Worm (Caenorhabditis elegans) whole organism, midembryonic: Measurements from ENCODE around the gene Y67H2A.10.

ENCODE experiments used
- T22C8.4 ChIP-seq: fragments of 200-800 bp; sonication (Bioruptor generic); IDR thresholded peaks from 2 replicates; pipeline ENCODE4 v1.3.6; 2022; ENCODE audit warnings: missing genetic modification characterization, missing compliant biosample characterization
- cog-1 ChIP-seq: sonication (generic microtip); optimal IDR thresholded peaks from 2 replicates; lab custom pipeline; 2016; ENCODE audit warnings: missing genetic modification characterization, missing compliant biosample characterization
- flt-1 ChIP-seq: fragments of 200-800 bp; sonication (Bioruptor generic); IDR thresholded peaks from 2 replicates; pipeline ENCODE4 v1.3.6; 2022; ENCODE audit warnings: missing genetic modification characterization, missing compliant biosample characterization
- klf-2 ChIP-seq: fragments of 200-800 bp; sonication (Bioruptor generic); conservative IDR thresholded peaks from 2 replicates; pipeline ENCODE4 v1.3.6; 2022; ENCODE audit warnings: missing genetic modification reagents, missing genetic modification characterization, missing compliant biosample characterization
- med-1 ChIP-seq: sonication (generic microtip); optimal IDR thresholded peaks from 2 replicates; lab custom pipeline; 2017; ENCODE audit warnings: missing genetic modification characterization, mild to moderate bottlenecking, missing compliant biosample characterization, antibody characterized with exemption, missing genetic modification reagents; ENCODE audit not compliant: insufficient read depth
- ref-1 ChIP-seq: fragments of 200-800 bp; sonication (Bioruptor generic); conservative IDR thresholded peaks from 2 replicates; pipeline ENCODE4 v1.3.6; 2022; ENCODE audit warnings: missing genetic modification reagents, missing genetic modification characterization, missing compliant biosample characterization
- tab-1 ChIP-seq: fragments of 200-800 bp; sonication (Bioruptor generic); IDR thresholded peaks from 2 replicates; pipeline ENCODE4 v1.3.6; 2022; ENCODE audit warnings: missing genetic modification characterization, missing compliant biosample characterization
- ztf-23 ChIP-seq: fragments of 200-800 bp; sonication (Bioruptor generic); IDR thresholded peaks from 2 replicates; pipeline ENCODE4 v1.3.6; 2022; ENCODE audit warnings: missing genetic modification reagents, missing genetic modification characterization, missing compliant biosample characterization
- ztf-29 ChIP-seq: fragments of 200-800 bp; sonication (Bioruptor generic); IDR thresholded peaks from 2 replicates; pipeline ENCODE4 v1.3.6; 2022; ENCODE audit warnings: missing genetic modification reagents, missing genetic modification characterization, missing compliant biosample characterization

Gene Y67H2A.10

DNA sequence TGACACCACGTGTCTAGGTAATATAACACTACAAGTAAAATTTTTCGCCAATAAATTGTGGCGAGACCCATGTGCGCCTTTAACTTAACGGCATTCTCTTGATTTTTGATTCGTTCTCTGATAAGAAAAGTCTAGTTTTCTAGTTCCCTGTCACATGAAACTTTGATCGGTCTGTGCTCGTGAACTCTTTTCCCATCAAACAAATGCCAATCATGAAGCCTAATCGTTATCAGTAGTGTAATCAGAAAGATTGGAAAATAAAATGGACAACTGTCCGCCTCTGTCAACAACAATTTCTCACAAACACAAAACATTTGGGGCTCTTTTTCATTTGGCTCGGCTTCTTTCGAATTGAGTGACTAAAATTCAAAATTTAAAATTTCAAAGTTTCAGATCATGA lies 35.5 kb downstream of the Y67H2A.10 start, which contains the start of gene ttr-45:
Gene ttr-45, plus strand, starts transcription at position 385 of the 400 bp plus-strand sequence.
- TF ChIP-seq T22C8.4 (GFP tag; lab: Robert Waterston, UW) (no peak), ztf-29 (GFP tag; lab: Robert Waterston, UW) (no peak), klf-2 (GFP tag; lab: Robert Waterston, UW) (no peak), tab-1 (no peak), ztf-23 (no peak), med-1 (GFP tag; lab: Kevin White, UChicago) (no peak), flt-1 (GFP tag; lab: Robert Waterston, UW) (no peak), cog-1 (tag; lab: Kevin White, UChicago) (no peak), ref-1 (no peak)

DNA sequence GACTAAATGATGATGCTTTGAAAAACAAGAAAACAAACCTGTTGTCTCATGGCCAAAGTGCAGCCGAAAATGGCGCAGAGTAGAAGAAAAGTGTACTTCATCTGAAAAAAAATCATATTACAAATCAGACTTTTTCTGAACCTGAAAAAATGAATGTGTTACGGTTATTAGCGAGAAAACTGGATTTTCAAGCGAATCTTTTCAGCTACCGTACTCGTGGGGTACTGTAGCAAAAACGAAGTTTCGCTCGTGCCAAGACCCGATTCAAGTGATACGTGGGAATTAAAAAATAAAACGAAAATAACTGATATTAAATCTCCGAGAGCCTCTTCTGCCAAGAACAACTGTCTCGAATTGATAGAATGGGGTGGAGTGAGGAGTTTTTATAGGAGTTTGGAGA lies 37.1 kb downstream of the Y67H2A.10 start, which contains the start of gene ttr-51:
Gene ttr-51, minus strand, starts transcription at position 101 of the 400 bp plus-strand sequence.
- no peak for TF ChIP-seq ref-1
- TF ChIP-seq flt-1 (GFP tag; lab: Robert Waterston, UW), result no peak
- TF ChIP-seq med-1 (GFP tag; lab: Kevin White, UChicago), result no peak
- TF ChIP-seq T22C8.4 (GFP tag; lab: Robert Waterston, UW), result no peak
- TF ChIP-seq ztf-23, result no peak
- no peak for TF ChIP-seq ztf-29 (GFP tag; lab: Robert Waterston, UW)
- no peak for TF ChIP-seq tab-1
- no peak for TF ChIP-seq klf-2 (GFP tag; lab: Robert Waterston, UW)
- TF ChIP-seq cog-1 (tag; lab: Kevin White, UChicago), result no peak

DNA sequence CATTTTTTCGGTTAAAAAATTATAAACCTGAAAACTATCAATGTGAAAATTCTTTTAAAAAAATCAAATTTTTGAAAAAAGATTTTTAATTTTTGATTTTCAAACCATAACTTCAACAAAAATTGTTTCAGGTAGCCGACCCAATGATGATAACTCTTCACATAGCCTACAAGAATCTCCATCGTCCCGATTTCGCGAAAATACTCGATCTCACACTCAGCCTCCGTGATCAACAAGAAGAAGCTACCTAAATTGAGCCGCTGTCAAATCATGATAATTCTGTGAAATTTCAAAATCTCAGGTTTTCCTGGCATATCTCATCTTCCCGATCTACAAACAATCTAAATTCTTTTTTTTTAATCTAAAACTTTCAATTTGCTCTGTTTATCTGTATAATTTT lies 39.1 kb downstream of the Y67H2A.10 start:
- TF ChIP-seq ref-1 (no peak), T22C8.4 (GFP tag; lab: Robert Waterston, UW) (no peak), tab-1 (no peak), med-1 (GFP tag; lab: Kevin White, UChicago) (no peak), klf-2 (GFP tag; lab: Robert Waterston, UW) (no peak), flt-1 (GFP tag; lab: Robert Waterston, UW) (no peak), ztf-23 (no peak), ztf-29 (GFP tag; lab: Robert Waterston, UW) (no peak)

DNA sequence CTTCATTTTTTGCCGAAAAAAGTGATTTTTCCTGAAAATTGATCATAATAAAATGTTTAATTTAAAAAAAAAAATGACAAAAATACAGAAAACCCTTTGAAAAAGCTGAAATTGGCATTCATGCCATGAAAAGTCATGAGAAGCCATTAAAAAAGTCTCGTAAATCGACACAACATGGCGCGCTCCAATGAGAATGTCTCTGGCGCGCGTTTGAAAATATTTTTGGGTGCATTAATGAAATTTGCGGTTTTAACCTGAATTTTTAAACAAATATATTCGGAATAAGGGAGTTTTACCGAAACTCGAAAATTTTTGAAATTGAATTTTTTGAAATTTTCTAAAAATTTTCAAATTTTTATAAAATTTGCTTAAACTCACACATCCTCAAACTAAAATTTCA lies 41.5 kb downstream of the Y67H2A.10 start:
- no peak for TF ChIP-seq flt-1 (GFP tag; lab: Robert Waterston, UW)
- no peak for TF ChIP-seq ref-1
- no peak for TF ChIP-seq tab-1
- no peak for TF ChIP-seq ztf-23
- no peak for TF ChIP-seq med-1 (GFP tag; lab: Kevin White, UChicago)
- no peak for TF ChIP-seq ztf-29 (GFP tag; lab: Robert Waterston, UW)
- no peak for TF ChIP-seq cog-1 (tag; lab: Kevin White, UChicago)

DNA sequence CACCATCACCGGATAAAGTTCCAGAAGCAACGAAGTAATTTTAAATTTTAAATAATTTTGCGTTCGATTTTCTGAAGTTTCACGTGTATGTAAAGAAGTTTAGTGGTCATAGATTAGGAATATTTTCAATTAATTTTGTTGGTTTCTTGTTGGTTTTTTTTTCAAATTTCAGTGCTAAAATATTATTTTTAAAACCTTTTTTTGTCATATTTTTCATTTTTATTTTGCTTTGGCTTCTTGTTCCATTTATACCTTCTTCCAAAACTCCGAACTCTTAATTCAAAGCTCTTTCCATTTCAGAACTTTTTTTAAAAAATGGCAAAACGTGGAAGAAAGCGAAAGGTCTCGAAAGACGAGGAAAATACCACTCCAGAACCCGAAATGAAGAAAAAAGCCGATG lies 42.3 kb downstream of the Y67H2A.10 start, which contains the start of gene JC8.7:
Gene JC8.7, plus strand, starts transcription at position 301 of the 400 bp plus-strand sequence.
- TF ChIP-seq cog-1 (tag; lab: Kevin White, UChicago), result no peak
- TF ChIP-seq flt-1 (GFP tag; lab: Robert Waterston, UW), result no peak
- TF ChIP-seq klf-2 (GFP tag; lab: Robert Waterston, UW), result no peak
- TF ChIP-seq ztf-29 (GFP tag; lab: Robert Waterston, UW), result no peak
- TF ChIP-seq ztf-23, result no peak
- no peak for TF ChIP-seq med-1 (GFP tag; lab: Kevin White, UChicago)
- no peak for TF ChIP-seq T22C8.4 (GFP tag; lab: Robert Waterston, UW)
- TF ChIP-seq ref-1, result no peak
- TF ChIP-seq tab-1, result no peak

DNA sequence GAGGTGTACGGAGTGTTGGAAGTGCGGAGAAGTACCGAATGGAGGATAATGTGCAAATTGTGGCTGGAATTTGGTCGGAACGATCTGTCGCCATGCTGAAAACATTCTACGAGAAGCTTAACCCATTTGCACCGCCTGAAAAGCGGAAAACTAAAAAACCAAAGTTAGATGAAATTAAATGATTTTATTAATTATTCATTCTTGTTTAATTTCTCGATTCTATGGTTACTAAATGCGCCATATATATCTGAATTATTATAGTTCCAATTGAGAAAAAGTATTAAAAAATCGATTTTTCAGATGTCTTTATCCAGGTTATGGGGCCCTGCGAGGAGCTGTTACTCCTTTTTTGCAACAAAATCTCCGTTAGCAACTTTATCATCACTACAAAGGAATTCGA lies 45.3 kb downstream of the Y67H2A.10 start, which contains the start of gene cox-11:
Gene cox-11, plus strand, starts transcription at position 301 of the 400 bp plus-strand sequence.
- TF ChIP-seq ref-1, result no peak
- no peak for TF ChIP-seq med-1 (GFP tag; lab: Kevin White, UChicago)
- no peak for TF ChIP-seq klf-2 (GFP tag; lab: Robert Waterston, UW)
- TF ChIP-seq T22C8.4 (GFP tag; lab: Robert Waterston, UW), result no peak
- no peak for TF ChIP-seq flt-1 (GFP tag; lab: Robert Waterston, UW)

DNA sequence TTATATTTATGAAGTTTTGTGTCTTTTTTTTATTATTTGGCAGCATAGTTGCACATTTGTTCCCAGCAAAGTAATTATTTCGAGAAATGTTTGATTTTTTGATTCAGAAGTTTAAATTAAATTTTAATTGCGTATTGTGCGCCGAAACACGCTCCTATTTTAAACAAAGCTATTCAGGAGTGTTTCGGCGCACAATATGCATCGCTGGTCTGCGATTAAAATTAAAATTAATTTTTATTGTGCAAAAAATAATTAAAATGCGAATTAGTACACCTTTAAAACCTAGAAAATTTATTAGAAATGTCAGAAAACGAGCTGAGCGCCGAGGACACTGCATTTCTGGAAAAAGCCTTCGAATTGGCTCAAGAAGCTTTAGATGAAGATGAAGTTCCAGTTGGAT lies 45.9 kb downstream of the Y67H2A.10 start, which contains the start of gene JC8.4:
Gene JC8.4, plus strand, starts transcription at position 301 of the 400 bp plus-strand sequence.
- TF ChIP-seq med-1 (GFP tag; lab: Kevin White, UChicago), result no peak
- no peak for TF ChIP-seq klf-2 (GFP tag; lab: Robert Waterston, UW)
- TF ChIP-seq cog-1 (tag; lab: Kevin White, UChicago), result no peak
- TF ChIP-seq tab-1, result no peak
- TF ChIP-seq flt-1 (GFP tag; lab: Robert Waterston, UW), result no peak
- TF ChIP-seq ztf-23, result no peak
- no peak for TF ChIP-seq ref-1
- TF ChIP-seq T22C8.4 (GFP tag; lab: Robert Waterston, UW), result no peak

DNA sequence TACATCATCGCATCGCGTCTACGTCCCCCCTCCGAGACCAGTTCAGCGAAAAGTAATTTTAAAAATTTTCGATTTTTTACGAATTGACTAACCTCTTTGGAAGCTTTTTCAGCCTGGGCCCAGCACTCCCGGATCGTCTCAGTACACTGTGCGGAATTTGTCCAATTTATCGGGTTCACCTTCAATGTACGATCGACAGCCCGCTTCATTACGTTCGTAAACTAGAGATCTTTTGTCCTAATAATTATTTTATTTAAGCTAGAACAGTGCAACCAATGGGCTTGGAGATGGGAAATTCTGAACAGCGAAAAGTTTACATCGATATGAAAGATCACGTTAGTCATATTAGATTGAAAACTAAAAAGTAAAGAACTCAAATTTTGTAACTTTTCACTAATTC lies 48.0 kb downstream of the Y67H2A.10 start:
- TF ChIP-seq ztf-29 (GFP tag; lab: Robert Waterston, UW) (no peak), T22C8.4 (GFP tag; lab: Robert Waterston, UW) (no peak), ztf-23 (no peak), ref-1 (no peak), cog-1 (tag; lab: Kevin White, UChicago) (no peak), med-1 (GFP tag; lab: Kevin White, UChicago) (no peak), klf-2 (GFP tag; lab: Robert Waterston, UW) (no peak), flt-1 (GFP tag; lab: Robert Waterston, UW) (no peak), tab-1 (no peak)

DNA sequence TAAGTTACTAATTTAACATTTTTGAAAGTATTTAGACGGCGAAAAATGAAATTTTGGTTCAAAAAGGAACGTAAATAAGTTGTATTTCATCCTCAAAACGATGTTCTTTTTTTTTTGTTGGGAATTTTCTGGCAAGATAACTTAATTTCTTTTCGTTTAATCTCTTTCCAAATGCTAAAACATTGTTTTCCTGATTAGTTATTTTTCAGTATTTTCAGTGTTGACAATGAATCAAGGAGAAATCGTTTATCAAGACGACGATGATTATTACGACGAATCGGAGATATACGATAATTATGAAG lies 48.5 kb downstream of the Y67H2A.10 start, which contains the start of gene lin-54:
Gene lin-54, plus strand, starts transcription at position 203 of the 302 bp plus-strand sequence.
- TF ChIP-seq klf-2 (GFP tag; lab: Robert Waterston, UW) (no peak), flt-1 (GFP tag; lab: Robert Waterston, UW) (no peak), ref-1 (no peak), ztf-23 (no peak), ztf-29 (GFP tag; lab: Robert Waterston, UW) (no peak), med-1 (GFP tag; lab: Kevin White, UChicago) (no peak), cog-1 (tag; lab: Kevin White, UChicago) (no peak), T22C8.4 (GFP tag; lab: Robert Waterston, UW) (no peak), tab-1 (no peak)
